Worm (Caenorhabditis elegans) whole organism, late embryonic: Measurements from ENCODE around the gene rei-2.
A peak's percentile ranks its signal among the peaks of the same experiment; 100 is the strongest.

Experiments
- F13H6.1 ChIP-seq: sonication (generic microtip); optimal IDR thresholded peaks from 2 replicates; lab custom pipeline; 2016; ENCODE audit warnings: missing genetic modification characterization, missing compliant biosample characterization
- K02D7.2 ChIP-seq: sonication (generic microtip); optimal IDR thresholded peaks from 2 replicates; lab custom pipeline; 2017; ENCODE audit warnings: mild to moderate bottlenecking, missing genetic modification characterization, missing compliant biosample characterization
- T23F11.4 ChIP-seq: fragments of 200-800 bp; sonication (Bioruptor generic); optimal IDR thresholded peaks from 2 replicates; lab custom pipeline; 2018; ENCODE audit warnings: mild to moderate bottlenecking, missing genetic modification characterization, missing compliant biosample characterization
- Y22D7AL.16 ChIP-seq: sonication (generic microtip); optimal IDR thresholded peaks from 2 replicates; lab custom pipeline; 2016; ENCODE audit warnings: missing genetic modification characterization, missing compliant biosample characterization
- ama-1 ChIP-seq: fragments of 150-350 bp; optimal IDR thresholded peaks from 2 replicates; lab custom pipeline; 2014
- ceh-14 ChIP-seq: sonication (generic microtip); optimal IDR thresholded peaks from 2 replicates; lab custom pipeline; 2016; ENCODE audit warnings: missing genotype, missing genetic modification characterization, missing compliant biosample characterization
- ceh-18 ChIP-seq: sonication (generic microtip); optimal IDR thresholded peaks from 2 replicates; lab custom pipeline; 2016; ENCODE audit warnings: missing genetic modification characterization, missing compliant biosample characterization
- ceh-19 ChIP-seq: fragments of 200-800 bp; sonication (Bioruptor generic); optimal IDR thresholded peaks from 2 replicates; lab custom pipeline; 2018; ENCODE audit warnings: mild to moderate bottlenecking, missing genetic modification characterization, missing compliant biosample characterization
- ceh-2 ChIP-seq: sonication (generic microtip); optimal IDR thresholded peaks from 2 replicates; lab custom pipeline; 2016; ENCODE audit warnings: missing genotype, missing genetic modification characterization, missing compliant biosample characterization
- ceh-22 ChIP-seq: sonication (generic microtip); optimal IDR thresholded peaks from 2 replicates; lab custom pipeline; 2017; ENCODE audit warnings: missing biosample characterization, missing genetic modification characterization
- ceh-30 ChIP-seq: fragments of 150-350 bp; optimal IDR thresholded peaks from 2 replicates; lab custom pipeline; 2014; ENCODE audit warnings: missing biosample characterization, missing genetic modification characterization
- ceh-31 ChIP-seq: sonication (generic microtip); optimal IDR thresholded peaks from 2 replicates; lab custom pipeline; 2016; ENCODE audit warnings: missing genetic modification characterization, missing compliant biosample characterization
- ceh-34 ChIP-seq: sonication (generic microtip); optimal IDR thresholded peaks from 2 replicates; lab custom pipeline; 2016; ENCODE audit warnings: mild to moderate bottlenecking, missing genetic modification characterization, missing compliant biosample characterization
- ceh-48 ChIP-seq: sonication (generic microtip); optimal IDR thresholded peaks from 2 replicates; lab custom pipeline; 2016; ENCODE audit warnings: missing genetic modification characterization, inconsistent platforms, missing compliant biosample characterization
- ceh-6 ChIP-seq: fragments of 200-800 bp; sonication (Bioruptor generic); optimal IDR thresholded peaks from 2 replicates; lab custom pipeline; 2018; ENCODE audit warnings: mild to moderate bottlenecking, missing genetic modification characterization, missing compliant biosample characterization
- ceh-9 ChIP-seq: sonication (generic microtip); optimal IDR thresholded peaks from 2 replicates; lab custom pipeline; 2016; ENCODE audit warnings: mild to moderate bottlenecking, missing genetic modification characterization, inconsistent platforms, missing compliant biosample characterization
- che-1 ChIP-seq: sonication (generic microtip); optimal IDR thresholded peaks from 2 replicates; lab custom pipeline; 2016; ENCODE audit warnings: mild to moderate bottlenecking, missing genetic modification characterization, missing compliant biosample characterization
- dmd-4 ChIP-seq: sonication (generic microtip); optimal IDR thresholded peaks from 2 replicates; lab custom pipeline; 2016; ENCODE audit warnings: borderline replicate concordance, missing genetic modification characterization, missing compliant biosample characterization
- elt-4 ChIP-seq: sonication (generic microtip); optimal IDR thresholded peaks from 2 replicates; lab custom pipeline; 2016; ENCODE audit warnings: missing genetic modification characterization, missing compliant biosample characterization
- ets-4 ChIP-seq: sonication (generic microtip); optimal IDR thresholded peaks from 2 replicates; lab custom pipeline; 2016; ENCODE audit warnings: missing genetic modification characterization, missing compliant biosample characterization
- eyg-1 ChIP-seq: sonication (generic microtip); optimal IDR thresholded peaks from 2 replicates; lab custom pipeline; 2016; ENCODE audit warnings: missing genotype, missing genetic modification characterization, missing compliant biosample characterization
- fax-1 ChIP-seq: sonication (generic microtip); optimal IDR thresholded peaks from 2 replicates; lab custom pipeline; 2016; ENCODE audit warnings: missing genotype, missing genetic modification characterization, missing compliant biosample characterization
- fkh-10 ChIP-seq: fragments of 150-350 bp; optimal IDR thresholded peaks from 2 replicates; lab custom pipeline; 2014; ENCODE audit warnings: missing biosample characterization, missing genetic modification reagents, missing genetic modification characterization
- fkh-6 ChIP-seq: sonication (generic microtip); optimal IDR thresholded peaks from 2 replicates; lab custom pipeline; 2016; ENCODE audit warnings: missing genetic modification characterization, missing compliant biosample characterization
- gmeb-2 ChIP-seq: sonication (generic microtip); optimal IDR thresholded peaks from 2 replicates; lab custom pipeline; 2016; ENCODE audit warnings: missing genetic modification characterization, inconsistent platforms, missing compliant biosample characterization
- hlh-13 ChIP-seq: fragments of 200-800 bp; sonication (Bioruptor generic); optimal IDR thresholded peaks from 2 replicates; lab custom pipeline; 2018; ENCODE audit warnings: mild to moderate bottlenecking, missing genetic modification characterization, missing compliant biosample characterization
- hlh-30 ChIP-seq: sonication (generic microtip); optimal IDR thresholded peaks from 2 replicates; lab custom pipeline; 2017; ENCODE audit warnings: antibody characterized with exemption, missing genetic modification characterization, missing compliant biosample characterization; ENCODE audit not compliant: insufficient read depth
- hlh-6 ChIP-seq: sonication (generic microtip); optimal IDR thresholded peaks from 2 replicates; lab custom pipeline; 2016; ENCODE audit warnings: missing genotype, missing genetic modification characterization, missing compliant biosample characterization
- hlh-8 ChIP-seq: sonication (generic microtip); optimal IDR thresholded peaks from 2 replicates; lab custom pipeline; 2016; ENCODE audit warnings: missing genotype, missing genetic modification characterization, missing compliant biosample characterization
- lim-6 ChIP-seq: sonication (generic microtip); optimal IDR thresholded peaks from 2 replicates; lab custom pipeline; 2016; ENCODE audit warnings: missing genetic modification characterization, missing compliant biosample characterization
- madf-2 ChIP-seq: sonication (generic microtip); optimal IDR thresholded peaks from 2 replicates; lab custom pipeline; 2017; ENCODE audit warnings: missing genetic modification characterization, missing compliant biosample characterization
- mec-3 ChIP-seq: sonication (generic microtip); optimal IDR thresholded peaks from 2 replicates; lab custom pipeline; 2016; ENCODE audit warnings: borderline replicate concordance, missing genetic modification characterization, missing compliant biosample characterization
- nfya-1 ChIP-seq: sonication (generic microtip); optimal IDR thresholded peaks from 2 replicates; lab custom pipeline; 2017; ENCODE audit warnings: missing genetic modification characterization, mild to moderate bottlenecking, missing compliant biosample characterization, antibody characterized with exemption, moderate library complexity
- nhr-11 ChIP-seq: fragments of 150-350 bp; optimal IDR thresholded peaks from 2 replicates; lab custom pipeline; 2014; ENCODE audit warnings: missing biosample characterization, missing genetic modification characterization
- nhr-232 ChIP-seq: sonication (generic microtip); optimal IDR thresholded peaks from 2 replicates; lab custom pipeline; 2016; ENCODE audit warnings: missing genetic modification characterization, missing compliant biosample characterization
- pag-3 ChIP-seq: sonication (generic microtip); optimal IDR thresholded peaks from 2 replicates; lab custom pipeline; 2016; ENCODE audit warnings: missing compliant biosample characterization, missing genetic modification characterization, borderline replicate concordance
- pax-1 ChIP-seq: fragments of 150-350 bp; optimal IDR thresholded peaks from 2 replicates; lab custom pipeline; 2014; ENCODE audit warnings: missing biosample characterization, missing genetic modification characterization
- pha-2 ChIP-seq: sonication (generic microtip); optimal IDR thresholded peaks from 2 replicates; lab custom pipeline; 2017; ENCODE audit warnings: mild to moderate bottlenecking, missing genetic modification characterization, missing compliant biosample characterization
- pha-4 ChIP-seq: fragments of 150-350 bp; optimal IDR thresholded peaks from 2 replicates; lab custom pipeline; 2018; ENCODE audit warnings: missing biosample characterization, missing genetic modification reagents, missing genetic modification characterization
- pqm-1 ChIP-seq: sonication (generic microtip); optimal IDR thresholded peaks from 2 replicates; lab custom pipeline; 2016; ENCODE audit warnings: missing genetic modification characterization, missing compliant biosample characterization
- pros-1 ChIP-seq: fragments of 150-350 bp; optimal IDR thresholded peaks from 2 replicates; lab custom pipeline; 2014; ENCODE audit warnings: missing biosample characterization, missing genetic modification reagents, missing genetic modification characterization
- ref-2 ChIP-seq: sonication (generic microtip); optimal IDR thresholded peaks from 2 replicates; lab custom pipeline; 2016; ENCODE audit warnings: missing genetic modification characterization, missing compliant biosample characterization
- rnt-1 ChIP-seq: sonication (generic microtip); optimal IDR thresholded peaks from 2 replicates; lab custom pipeline; 2016; ENCODE audit warnings: missing genetic modification characterization, missing compliant biosample characterization
- sdc-2 ChIP-seq: sonication (generic microtip); optimal IDR thresholded peaks from 2 replicates; lab custom pipeline; 2016; ENCODE audit warnings: missing genotype, missing genetic modification characterization, missing compliant biosample characterization
- sox-2 ChIP-seq: fragments of 200-800 bp; sonication (Bioruptor generic); IDR thresholded peaks from 2 replicates; pipeline ENCODE4 v1.3.6; 2022; ENCODE audit warnings: missing genetic modification reagents, missing genetic modification characterization, missing compliant biosample characterization
- sox-4 ChIP-seq: sonication (generic microtip); optimal IDR thresholded peaks from 2 replicates; lab custom pipeline; 2017; ENCODE audit warnings: mild to moderate bottlenecking, missing genetic modification characterization, inconsistent platforms, missing compliant biosample characterization
- tbx-2 ChIP-seq: sonication (generic microtip); optimal IDR thresholded peaks from 2 replicates; lab custom pipeline; 2016; ENCODE audit warnings: missing genetic modification characterization, missing compliant biosample characterization
- ttx-3 ChIP-seq: sonication (generic microtip); optimal IDR thresholded peaks from 2 replicates; lab custom pipeline; 2016; ENCODE audit warnings: missing genetic modification reagents, missing genetic modification characterization, missing compliant biosample characterization
- unc-42 ChIP-seq: sonication (generic microtip); optimal IDR thresholded peaks from 2 replicates; lab custom pipeline; 2016; ENCODE audit warnings: missing genotype, missing genetic modification characterization, missing compliant biosample characterization
- unc-86 ChIP-seq: sonication (generic microtip); optimal IDR thresholded peaks from 2 replicates; lab custom pipeline; 2016; ENCODE audit warnings: missing genetic modification characterization, missing compliant biosample characterization
- ztf-16 ChIP-seq: sonication (generic microtip); optimal IDR thresholded peaks from 2 replicates; lab custom pipeline; 2017; ENCODE audit warnings: missing genetic modification characterization, missing compliant biosample characterization

The rei-2 gene

DNA sequence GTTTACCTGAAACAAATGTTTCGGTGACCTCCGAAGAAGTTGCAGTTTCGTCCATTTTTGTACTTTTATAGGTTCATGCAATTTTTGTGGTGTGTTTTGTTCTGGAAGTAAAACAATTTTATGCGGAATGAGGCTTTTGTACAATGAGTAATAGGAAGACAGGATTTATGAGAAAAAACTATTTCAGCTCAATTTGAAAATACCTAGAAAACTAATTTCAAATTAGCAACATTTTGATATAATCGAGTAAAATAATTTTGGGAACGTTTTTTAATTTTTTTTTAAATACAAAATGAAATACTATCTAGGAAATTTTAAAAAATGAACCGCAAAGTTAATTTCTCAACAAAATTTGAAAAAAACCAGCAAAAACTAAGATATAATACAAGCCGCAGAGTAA is at the start of gene rei-2:
Gene rei-2 (minus strand): TSS at position 101 of the 400 bp plus-strand sequence.
- TF ChIP-seq pha-4 (no peak), hlh-6 (tag; lab: Kevin White, UChicago) (no peak), ceh-30 (tag; lab: Kevin White, UChicago) (no peak), K02D7.2 (tag; lab: Kevin White, UChicago) (no peak), sox-4 (tag; lab: Kevin White, UChicago) (no peak), ztf-16 (no peak), ceh-48 (no peak), sox-2 (GFP tag; lab: Robert Waterston, UW) (no peak), pax-1 (tag; lab: Kevin White, UChicago) (no peak), eyg-1 (tag; lab: Kevin White, UChicago) (no peak), che-1 (tag; lab: Kevin White, UChicago) (no peak), rnt-1 (tag; lab: Kevin White, UChicago) (no peak), ceh-9 (tag; lab: Kevin White, UChicago) (no peak), ceh-31 (tag; lab: Kevin White, UChicago) (no peak), elt-4 (tag; lab: Kevin White, UChicago) (no peak), ceh-14 (no peak), ceh-34 (no peak), pros-1 (tag; lab: Kevin White, UChicago) (no peak), ref-2 (tag; lab: Kevin White, UChicago) (no peak)

ce11 chrX:1128503-1129036 is 40.6 kb upstream of the rei-2 start, which contains the start of gene snx-1:
TSS of gene snx-1 (plus strand) at chrX:1128986.
- TF ChIP-seq nhr-11 (tag; lab: Kevin White, UChicago) (no peak), ceh-18 (tag; lab: Kevin White, UChicago) (peak; percentile 35), ttx-3 (tag; lab: Kevin White, UChicago) (no peak), Y22D7AL.16 (tag; lab: Kevin White, UChicago) (no peak), hlh-30 (tag; lab: Kevin White, UChicago) (peak; percentile 51), ref-2 (tag; lab: Kevin White, UChicago) (peak; percentile 36), mec-3 (no peak), unc-86 (tag; lab: Kevin White, UChicago) (no peak), ceh-9 (tag; lab: Kevin White, UChicago) (no peak), fkh-10 (GFP tag; lab: Kevin White, UChicago) (no peak), pqm-1 (tag; lab: Kevin White, UChicago) (no peak), nhr-232 (tag; lab: Kevin White, UChicago) (no peak), pax-1 (tag; lab: Kevin White, UChicago) (no peak), lim-6 (no peak), unc-42 (tag; lab: Kevin White, UChicago) (peak; percentile 18), ceh-6 (GFP tag; lab: Kevin White, UChicago) (peak; percentile 6), elt-4 (tag; lab: Kevin White, UChicago) (no peak), ceh-22 (tag; lab: Kevin White, UChicago) (no peak), sdc-2 (peak; percentile 41), ets-4 (tag; lab: Kevin White, UChicago) (no peak), ceh-2 (tag; lab: Kevin White, UChicago) (no peak), ceh-34 (no peak), F13H6.1 (tag; lab: Kevin White, UChicago) (no peak), T23F11.4 (GFP tag; lab: Kevin White, UChicago) (no peak), che-1 (tag; lab: Kevin White, UChicago) (no peak), hlh-13 (no peak), fkh-6 (tag; lab: Kevin White, UChicago) (no peak), pha-2 (tag; lab: Kevin White, UChicago) (no peak), madf-2 (no peak), gmeb-2 (tag; lab: Kevin White, UChicago) (no peak), fax-1 (tag; lab: Kevin White, UChicago) (no peak), ceh-31 (tag; lab: Kevin White, UChicago) (peak; percentile 38), hlh-8 (tag; lab: Kevin White, UChicago) (peak; percentile 6), nfya-1 (tag; lab: Kevin White, UChicago) (peak; percentile 24), pros-1 (tag; lab: Kevin White, UChicago) (no peak), tbx-2 (tag; lab: Kevin White, UChicago) (peak; percentile 11), ceh-19 (GFP tag; lab: Kevin White, UChicago) (no peak), ceh-48 (no peak), dmd-4 (no peak), hlh-6 (tag; lab: Kevin White, UChicago) (no peak), ama-1 (lab: Kevin White, UChicago) (no peak), pag-3 (tag; lab: Kevin White, UChicago) (no peak)
